Worm (Caenorhabditis elegans): ENCODE measurements around the gene col-108.

Gene col-108

DNA sequence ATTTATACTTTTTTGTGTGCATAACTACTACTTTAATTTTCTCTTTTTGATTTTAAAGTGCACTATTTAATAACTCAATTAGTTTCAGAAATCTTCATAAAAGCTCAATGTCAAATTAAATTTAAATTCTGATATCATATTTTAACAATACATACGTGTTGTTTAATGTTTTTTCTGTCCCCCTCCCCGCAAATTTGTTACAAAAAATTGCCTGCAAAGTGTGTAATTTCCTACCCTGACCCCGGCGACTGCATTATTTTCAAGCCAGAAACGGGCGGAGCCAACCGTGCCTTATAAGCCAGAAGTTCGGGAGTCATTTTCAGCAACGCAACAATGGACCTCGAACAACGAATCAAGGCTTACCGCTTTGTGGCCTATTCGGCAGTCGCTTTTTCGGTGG lies at the start of gene col-108:
Gene col-108, plus strand, starts transcription at position 301 of the 400 bp plus-strand sequence.
- TF ChIP-seq W03F9.2 (tag; optimal IDR thresholded peaks at IDR 0.05) (no peak), him-1 (tag; optimal IDR thresholded peaks at IDR 0.05) (no peak), dao-5 (tag; optimal IDR thresholded peaks at IDR 0.05) (no peak)

ce11 chrIV:1720474-1720873 lies 47.9 kb upstream of the col-108 start, which contains the start of gene epic-2:
Gene epic-2, plus strand, starts transcription at chrIV:1720790.
- TF ChIP-seq him-1 (tag; optimal IDR thresholded peaks at IDR 0.05) (no peak), dao-5 (tag; optimal IDR thresholded peaks at IDR 0.05) (no peak), W03F9.2 (tag; optimal IDR thresholded peaks at IDR 0.05) (no peak)

DNA sequence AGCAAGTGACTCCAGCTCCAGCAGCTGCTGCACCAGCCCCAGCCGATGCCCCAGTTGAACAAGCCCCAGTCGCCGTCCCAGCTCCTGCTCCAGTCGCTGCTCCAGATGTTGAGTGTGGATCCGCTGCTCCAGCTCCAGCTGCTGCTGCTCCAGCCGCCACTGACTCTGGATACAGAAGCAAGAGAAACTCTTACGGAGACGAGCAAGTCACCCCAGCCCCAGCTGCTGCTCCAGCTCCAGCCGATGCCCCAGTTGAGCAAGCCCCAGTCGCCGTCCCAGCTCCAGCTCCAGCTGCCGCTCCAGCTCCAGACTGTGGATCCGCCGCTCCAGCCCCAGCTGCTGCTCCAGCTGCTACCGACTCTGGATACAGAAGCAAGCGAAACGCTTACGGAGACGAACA lies 46.8 kb upstream of the col-108 start:
- no peak for TF ChIP-seq dao-5 (tag; optimal IDR thresholded peaks at IDR 0.05)
- no peak for TF ChIP-seq W03F9.2 (tag; optimal IDR thresholded peaks at IDR 0.05)
- no peak for TF ChIP-seq him-1 (tag; optimal IDR thresholded peaks at IDR 0.05)

DNA sequence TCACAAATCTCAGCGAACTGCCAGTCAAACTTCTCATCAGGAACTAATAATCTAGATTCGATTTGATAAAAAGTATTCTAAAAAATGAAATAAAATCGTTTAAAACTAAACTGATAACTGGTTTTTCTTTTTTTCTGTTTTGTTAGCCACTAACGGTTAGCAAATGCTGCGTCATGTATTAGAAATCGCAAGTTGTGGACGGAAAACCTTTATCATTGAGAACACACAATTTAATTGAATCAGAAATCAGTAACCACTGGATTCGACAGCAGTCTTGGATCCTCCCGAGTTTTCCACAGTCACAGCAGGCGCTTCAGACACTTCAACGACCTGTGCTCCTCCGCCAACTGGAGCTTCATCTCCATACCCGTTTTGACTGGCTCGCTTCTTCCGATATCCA lies 45.4 kb upstream of the col-108 start:
- TF ChIP-seq W03F9.2 (tag; optimal IDR thresholded peaks at IDR 0.05): no peak
- TF ChIP-seq him-1 (tag; optimal IDR thresholded peaks at IDR 0.05): no peak
- no peak for TF ChIP-seq dao-5 (tag; optimal IDR thresholded peaks at IDR 0.05)

ce11 chrIV:1724283-1724682 lies 44.1 kb upstream of the col-108 start, which contains the start of gene epic-3:
Gene epic-3, minus strand, starts transcription at chrIV:1724383.
- TF ChIP-seq dao-5 (tag; optimal IDR thresholded peaks at IDR 0.05) (no peak), him-1 (tag; optimal IDR thresholded peaks at IDR 0.05) (no peak), W03F9.2 (tag; optimal IDR thresholded peaks at IDR 0.05) (no peak)

- TF ChIP-seq him-1 (tag; optimal IDR thresholded peaks at IDR 0.05) (no peak), W03F9.2 (tag; optimal IDR thresholded peaks at IDR 0.05) (no peak), dao-5 (tag; optimal IDR thresholded peaks at IDR 0.05) (no peak)
Measured at ce11 chrIV:1725888-1726287, 42.5 kb upstream of the col-108 start, which contains the start of gene K08D12.8. Gene K08D12.8, plus strand, starts transcription at chrIV:1726188.

DNA sequence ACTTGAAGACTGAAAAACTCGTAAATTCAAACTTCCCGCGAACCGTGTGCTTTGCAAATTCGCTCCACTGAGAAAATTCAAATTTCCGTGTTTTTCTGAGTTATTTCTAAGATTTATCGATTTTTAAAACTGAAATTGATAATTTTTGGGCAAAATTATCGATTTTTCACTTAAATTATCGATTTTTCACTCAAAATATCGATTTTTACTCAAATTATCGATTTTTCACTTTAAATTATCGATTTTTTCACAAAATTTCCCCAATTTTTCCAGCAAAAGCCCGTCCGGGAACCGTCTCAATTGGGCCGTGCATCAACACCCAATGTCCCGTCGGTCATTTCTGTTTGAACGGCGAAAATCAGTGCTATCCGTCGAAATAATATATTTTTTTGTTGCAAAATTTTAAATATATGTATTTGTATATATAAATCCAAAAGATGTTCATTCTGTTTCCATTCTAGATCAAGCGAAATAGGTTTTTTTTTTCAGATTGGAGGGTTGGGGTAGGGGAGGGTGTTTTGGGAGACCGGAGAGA lies 40.8 kb upstream of the col-108 start:
- TF ChIP-seq him-1 (tag; optimal IDR thresholded peaks at IDR 0.05): no peak
- no peak for TF ChIP-seq dao-5 (tag; optimal IDR thresholded peaks at IDR 0.05)
- no peak for TF ChIP-seq W03F9.2 (tag; optimal IDR thresholded peaks at IDR 0.05)

DNA sequence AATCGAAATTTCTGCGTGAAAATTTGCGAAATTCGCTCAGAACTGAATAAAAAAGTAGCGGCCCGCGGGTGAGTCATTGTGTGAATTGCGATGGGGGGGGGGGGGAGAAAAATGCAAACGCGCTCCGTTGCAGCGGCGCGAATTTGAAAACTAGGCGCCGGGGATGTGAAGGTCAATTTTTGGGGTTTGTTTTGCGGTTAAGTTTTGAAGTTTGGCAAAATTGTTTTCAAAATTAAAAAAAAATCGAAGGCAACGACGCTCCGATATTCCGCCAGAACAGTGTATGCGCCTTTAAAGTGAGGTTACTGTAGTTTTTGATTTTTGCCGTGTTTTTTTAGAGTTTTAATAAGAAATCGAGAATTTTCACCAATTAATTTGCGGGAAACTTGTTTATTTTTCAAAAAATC lies 30.1 kb upstream of the col-108 start:
- TF ChIP-seq W03F9.2 (tag; optimal IDR thresholded peaks at IDR 0.05): peak; percentile 28
- TF ChIP-seq him-1 (tag; optimal IDR thresholded peaks at IDR 0.05): no peak
- no peak for TF ChIP-seq dao-5 (tag; optimal IDR thresholded peaks at IDR 0.05)

ce11 chrIV:1738892-1739291 lies 29.5 kb upstream of the col-108 start:
- TF ChIP-seq W03F9.2 (tag; optimal IDR thresholded peaks at IDR 0.05): no peak
- TF ChIP-seq him-1 (tag; optimal IDR thresholded peaks at IDR 0.05): no peak
- no peak for TF ChIP-seq dao-5 (tag; optimal IDR thresholded peaks at IDR 0.05)

DNA sequence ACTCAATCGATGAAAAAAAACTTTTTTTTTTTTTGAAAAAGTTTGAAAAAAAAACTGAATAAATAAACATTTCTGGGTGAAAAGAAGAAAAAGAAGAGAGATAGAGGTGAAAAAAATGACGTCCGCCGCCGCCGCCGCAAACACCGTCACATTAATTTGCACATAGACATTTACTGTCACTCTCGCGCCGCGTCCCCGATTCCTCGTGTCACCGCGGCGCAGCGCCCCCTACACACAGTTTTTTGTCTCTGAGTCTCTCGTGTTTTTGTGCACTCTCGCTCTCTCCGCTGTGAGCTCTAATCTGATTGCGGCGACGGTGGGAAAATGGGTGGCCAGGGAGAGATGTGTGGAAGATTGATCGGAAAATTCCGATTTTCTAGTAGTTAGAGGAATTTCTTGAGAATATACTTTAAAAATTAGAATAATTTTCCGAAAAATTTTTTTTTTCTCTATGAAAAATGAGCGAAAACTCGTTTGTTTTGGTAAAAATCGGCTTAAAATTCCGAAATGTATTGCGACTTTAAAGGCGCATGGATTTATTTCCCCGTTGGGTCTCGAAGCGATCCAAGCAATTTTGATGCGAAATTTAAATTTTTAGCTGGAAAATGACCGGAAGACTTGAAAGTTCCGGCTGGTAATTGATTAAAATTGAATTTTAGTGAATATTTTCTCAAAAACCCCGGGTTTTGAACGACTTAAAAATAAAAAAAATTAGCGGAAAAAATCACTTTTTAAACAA lies 28.9 kb upstream of the col-108 start:
- no peak for TF ChIP-seq W03F9.2 (tag; optimal IDR thresholded peaks at IDR 0.05)

DNA sequence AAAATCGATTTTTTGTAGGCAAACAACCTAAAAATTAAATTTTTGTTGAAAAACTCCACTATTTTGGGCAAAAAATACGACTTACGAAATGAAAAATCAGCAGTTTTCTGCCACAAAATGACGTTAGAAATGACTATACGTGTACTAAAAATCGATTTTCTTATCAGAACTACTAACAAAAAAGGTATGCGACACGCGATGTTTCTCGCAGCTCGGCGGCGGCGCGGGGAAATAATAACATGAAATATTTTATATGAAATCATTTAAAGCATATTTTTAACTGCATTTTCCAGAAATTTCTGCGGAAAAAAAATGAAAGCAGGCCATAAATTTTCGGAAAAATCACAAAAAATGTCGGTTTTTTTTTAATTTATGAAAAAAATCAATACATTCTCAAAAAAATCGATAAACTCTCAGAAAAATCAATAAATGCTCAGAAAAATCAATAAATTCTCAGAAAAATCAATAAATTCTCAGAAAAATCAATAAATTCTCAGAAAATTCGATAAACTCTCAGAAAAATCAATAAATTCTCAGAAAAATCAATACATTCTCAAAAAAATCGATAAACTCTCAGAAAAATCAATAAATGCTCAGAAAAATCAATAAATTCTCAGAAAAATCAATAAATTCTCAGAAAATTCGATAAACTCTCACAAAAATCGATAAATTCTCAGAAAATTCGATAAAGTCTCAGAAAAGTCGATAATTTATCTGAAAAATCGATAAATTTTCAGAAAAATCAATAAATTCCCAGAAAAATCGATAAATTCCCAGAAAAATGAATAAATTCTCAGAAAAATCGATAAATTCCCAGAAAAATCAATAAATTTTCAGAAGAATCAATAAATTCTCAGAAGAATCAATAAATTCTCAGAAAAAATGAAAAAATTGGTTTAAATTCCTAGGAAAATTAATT lies 28.0 kb upstream of the col-108 start, which contains the start of gene ptpn-22:
Gene ptpn-22, minus strand, starts transcription at position 158 of the 919 bp plus-strand sequence.
- TF ChIP-seq dao-5 (tag; optimal IDR thresholded peaks at IDR 0.05) (no peak), W03F9.2 (tag; optimal IDR thresholded peaks at IDR 0.05) (no peak), him-1 (tag; optimal IDR thresholded peaks at IDR 0.05) (no peak)

DNA sequence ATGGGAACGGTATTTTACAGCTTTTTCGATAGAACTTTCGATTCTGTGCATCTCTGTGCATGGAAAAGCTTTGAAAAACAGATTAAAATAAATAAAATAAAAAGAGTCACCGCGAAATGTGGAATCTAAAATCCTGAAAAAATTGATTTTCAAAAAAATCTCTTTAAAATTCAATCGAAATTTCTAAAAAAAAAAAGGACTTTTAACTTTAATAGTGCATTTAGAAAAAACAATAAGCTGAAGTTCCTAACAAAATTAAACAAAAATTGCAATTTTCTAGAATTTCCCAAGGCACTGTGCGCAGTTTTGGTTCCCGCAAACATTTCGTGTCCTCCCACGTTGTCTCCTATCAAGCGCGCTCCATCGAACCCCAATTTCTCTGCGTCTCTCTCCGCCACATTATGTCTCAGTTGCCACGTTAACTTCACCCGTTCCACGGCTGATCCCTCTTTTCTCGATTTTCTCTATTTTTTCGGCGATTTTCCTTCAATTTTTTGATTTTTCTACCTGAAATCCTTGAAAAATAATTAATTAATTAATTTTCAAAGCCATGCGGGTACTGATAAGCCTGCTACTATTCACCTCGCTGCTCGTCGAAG lies 22.8 kb upstream of the col-108 start, which contains the start of the genes Y41D4A.6 and Y41D4A.4:
Gene Y41D4A.6, minus strand, starts transcription at position 51 of the 599 bp plus-strand sequence.
Gene Y41D4A.4, plus strand, starts transcription at position 549 of the 599 bp plus-strand sequence.
- TF ChIP-seq dao-5 (tag; optimal IDR thresholded peaks at IDR 0.05) (no peak), W03F9.2 (tag; optimal IDR thresholded peaks at IDR 0.05) (peak; percentile 82), him-1 (tag; optimal IDR thresholded peaks at IDR 0.05) (peak; percentile 76)

- TF ChIP-seq dao-5 (tag; optimal IDR thresholded peaks at IDR 0.05) (no peak), him-1 (tag; optimal IDR thresholded peaks at IDR 0.05) (no peak), W03F9.2 (tag; optimal IDR thresholded peaks at IDR 0.05) (no peak)
Measured at ce11 chrIV:1751243-1751642, 17.1 kb upstream of the col-108 start.
